Worm (Caenorhabditis elegans): ENCODE measurements around the gene coa-7.

The coa-7 gene

DNA sequence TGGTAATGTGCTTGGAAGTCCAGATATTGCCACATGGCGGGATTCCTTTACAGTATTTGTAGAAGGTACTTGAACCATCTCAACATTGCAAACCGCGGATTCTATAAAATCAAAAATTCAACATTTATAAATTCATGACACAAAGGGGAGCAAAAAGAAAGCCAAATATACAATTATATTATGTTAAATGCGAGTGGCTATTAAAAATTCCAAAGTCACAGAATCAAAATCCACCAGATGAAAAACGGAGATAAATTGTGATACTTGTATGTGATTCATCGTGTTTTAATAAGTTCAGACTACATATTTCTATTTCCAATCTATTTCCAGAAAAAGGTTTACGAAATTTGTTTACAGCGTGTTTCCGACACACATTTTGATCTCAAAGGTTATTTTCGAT is 17.4 kb downstream of the coa-7 start, which contains the start of gene din-1:
Gene din-1, minus strand, starts transcription at position 101 of the 400 bp plus-strand sequence.
- TF ChIP-seq aly-2 (tag; optimal IDR thresholded peaks at IDR 0.05) (no peak), pha-4 (tag; optimal IDR thresholded peaks at IDR 0.05) (peak; percentile 1), elt-3 (tag; optimal IDR thresholded peaks at IDR 0.05) (no peak)

DNA sequence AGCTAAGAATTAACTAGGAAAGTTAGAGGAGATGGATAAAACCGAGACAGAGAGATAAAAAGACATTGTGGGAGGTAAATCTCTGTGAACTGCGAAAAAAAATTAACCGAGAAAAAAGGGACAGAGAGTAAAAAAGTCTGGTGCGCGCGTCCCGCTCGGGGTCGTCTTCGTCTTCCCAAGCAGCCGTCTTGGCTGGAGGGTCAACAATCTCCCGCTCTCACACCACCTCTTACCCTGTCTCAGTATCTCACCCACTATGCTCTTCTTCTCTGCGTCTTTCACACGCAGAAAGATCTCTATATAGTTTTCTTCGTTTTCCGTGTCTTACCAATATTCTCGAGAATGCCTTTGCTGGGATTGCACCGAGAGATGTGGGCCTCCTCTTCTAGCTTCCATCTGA is 18.3 kb downstream of the coa-7 start:
- TF ChIP-seq ztf-4 (tag; optimal IDR thresholded peaks at IDR 0.05): no peak
- TF ChIP-seq elt-2 (tag; optimal IDR thresholded peaks at IDR 0.05): peak; percentile 5
- TF ChIP-seq ama-1 (optimal IDR thresholded peaks at IDR 0.05): peak; percentile 61
- no peak for TF ChIP-seq fkh-2 (tag; optimal IDR thresholded peaks at IDR 0.05)
- TF ChIP-seq ceh-28 (tag; optimal IDR thresholded peaks at IDR 0.05): peak; percentile 17
- TF ChIP-seq fkh-10 (GFP tag; optimal IDR thresholded peaks at IDR 0.05): no peak
- TF ChIP-seq snpc-4 (tag; optimal IDR thresholded peaks at IDR 0.05): peak; percentile 34
- no peak for TF ChIP-seq nhr-237 (tag; optimal IDR thresholded peaks at IDR 0.05)
- peak; percentile 83 for TF ChIP-seq nhr-25 (tag; optimal IDR thresholded peaks at IDR 0.05)
- TF ChIP-seq hmg-11 (tag; optimal IDR thresholded peaks at IDR 0.05): peak; percentile 64
- peak; percentile 79 for TF ChIP-seq lin-39 (tag; optimal IDR thresholded peaks at IDR 0.05)
- peak; percentile 45 for TF ChIP-seq nhr-23 (tag; optimal IDR thresholded peaks at IDR 0.05)
- TF ChIP-seq tbx-2 (tag; optimal IDR thresholded peaks at IDR 0.05): no peak
- TF ChIP-seq fos-1 (tag; optimal IDR thresholded peaks at IDR 0.05): no peak
- no peak for TF ChIP-seq nhr-43 (tag; optimal IDR thresholded peaks at IDR 0.05; ENCODE audit: poor library complexity, severe bottlenecking)
- TF ChIP-seq pha-4 (tag; optimal IDR thresholded peaks at IDR 0.05): peak; percentile 76
- TF ChIP-seq nfya-1 (tag; optimal IDR thresholded peaks at IDR 0.05; ENCODE audit: insufficient read depth): peak; percentile 63

DNA sequence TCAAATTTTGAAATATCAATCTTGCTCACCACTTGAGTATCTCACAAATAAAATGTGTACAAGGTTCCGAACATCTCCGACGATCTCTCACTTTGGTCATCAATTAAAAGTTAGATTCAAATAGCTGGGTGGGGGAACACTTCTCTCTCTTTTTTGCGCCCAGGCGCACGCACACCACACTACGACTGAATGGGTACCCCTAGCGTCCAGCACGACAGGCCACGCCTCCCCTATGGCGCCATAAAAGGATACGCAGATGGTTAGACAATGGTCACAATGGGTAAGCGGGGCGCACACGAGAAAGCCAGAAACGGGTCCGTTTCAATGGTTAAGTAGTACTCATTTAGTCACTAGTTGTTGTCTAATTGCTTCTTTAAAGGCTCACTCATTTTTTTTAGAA is 21.0 kb downstream of the coa-7 start:
- TF ChIP-seq egl-5 (tag; optimal IDR thresholded peaks at IDR 0.05) (peak; percentile 15), fos-1 (tag; optimal IDR thresholded peaks at IDR 0.05) (no peak), elt-3 (tag; optimal IDR thresholded peaks at IDR 0.05) (no peak), ama-1 (optimal IDR thresholded peaks at IDR 0.05) (peak; percentile 11)

DNA sequence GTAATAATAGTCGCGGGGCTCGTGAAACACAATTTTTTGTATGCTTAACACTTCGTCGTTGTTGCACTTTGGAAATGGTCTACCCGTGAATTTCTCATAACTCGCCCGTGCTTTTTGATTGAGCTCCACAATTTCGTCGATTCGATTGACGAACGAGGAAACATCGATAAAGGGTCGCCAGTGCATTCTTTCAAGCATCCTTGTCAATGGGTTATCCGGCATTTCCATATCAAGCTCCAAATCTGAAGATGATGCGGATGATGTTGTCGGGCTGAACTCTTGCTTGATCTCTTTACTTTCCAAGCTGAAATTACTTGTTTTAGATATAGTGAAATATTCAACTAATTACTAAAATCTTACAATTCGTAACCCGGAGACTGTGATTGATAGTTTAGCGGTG is 23.0 kb downstream of the coa-7 start:
- TF ChIP-seq lsy-12 (tag; optimal IDR thresholded peaks at IDR 0.05): no peak
- TF ChIP-seq nfya-1 (tag; optimal IDR thresholded peaks at IDR 0.05; ENCODE audit: insufficient read depth): no peak
- TF ChIP-seq zag-1 (tag; optimal IDR thresholded peaks at IDR 0.05): no peak
- TF ChIP-seq ZK546.5 (tag; optimal IDR thresholded peaks at IDR 0.05): no peak
- TF ChIP-seq tbx-2 (tag; optimal IDR thresholded peaks at IDR 0.05): no peak
- no peak for TF ChIP-seq ztf-11 (tag; optimal IDR thresholded peaks at IDR 0.05)

DNA sequence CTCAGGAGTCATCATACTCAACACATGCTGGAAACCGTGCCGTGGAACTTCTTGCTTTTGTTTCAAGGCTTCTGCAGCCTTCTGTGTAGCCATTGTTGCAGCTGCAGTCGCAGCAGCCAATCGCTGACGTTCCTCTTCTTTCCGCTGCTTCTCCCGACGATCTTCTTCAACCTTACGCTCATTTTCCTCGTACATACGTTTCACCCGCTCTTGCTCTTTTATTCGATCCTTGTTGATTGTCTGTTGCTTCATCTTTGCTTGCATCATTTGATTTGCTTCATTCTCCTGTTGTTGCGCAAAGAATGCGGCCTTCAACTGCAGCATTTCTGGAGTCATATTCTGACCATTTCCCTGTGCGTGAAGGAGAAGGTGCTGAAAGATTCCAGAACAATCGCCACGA is 28.3 kb downstream of the coa-7 start:
- TF ChIP-seq jun-1 (tag; optimal IDR thresholded peaks at IDR 0.05) (no peak), ceh-16 (tag; optimal IDR thresholded peaks at IDR 0.05) (no peak), nfya-1 (tag; optimal IDR thresholded peaks at IDR 0.05; ENCODE audit: insufficient read depth) (no peak), nhr-23 (tag; optimal IDR thresholded peaks at IDR 0.05) (no peak), ama-1 (optimal IDR thresholded peaks at IDR 0.05) (no peak), tbx-2 (tag; optimal IDR thresholded peaks at IDR 0.05) (no peak)

DNA sequence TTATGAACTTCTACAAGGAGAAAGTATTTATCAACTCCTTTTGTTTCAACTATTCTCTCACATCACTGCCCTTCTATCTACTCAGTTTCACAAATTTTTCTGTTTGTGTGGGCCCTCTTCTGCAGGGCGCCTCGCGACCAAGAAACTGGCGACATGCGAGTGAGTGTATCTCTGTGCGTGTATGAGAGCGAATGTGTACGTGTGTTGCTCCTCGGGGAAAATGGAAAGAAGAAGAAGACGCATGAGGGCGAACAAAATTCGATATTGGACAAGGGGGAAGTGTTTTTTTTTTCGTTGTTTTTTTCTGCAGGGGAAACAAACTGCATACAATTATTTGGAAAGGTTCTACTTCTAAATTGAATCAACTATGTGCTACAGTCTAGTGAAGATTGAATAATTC is 29.4 kb downstream of the coa-7 start:
- TF ChIP-seq nhr-12 (tag; optimal IDR thresholded peaks at IDR 0.05): no peak
- TF ChIP-seq elt-3 (tag; optimal IDR thresholded peaks at IDR 0.05): no peak
- TF ChIP-seq ama-1 (optimal IDR thresholded peaks at IDR 0.05): no peak
- no peak for TF ChIP-seq ceh-9 (tag; optimal IDR thresholded peaks at IDR 0.05)
- TF ChIP-seq lin-39 (tag; optimal IDR thresholded peaks at IDR 0.05): peak; percentile 48
- no peak for TF ChIP-seq ztf-4 (tag; optimal IDR thresholded peaks at IDR 0.05)
- no peak for TF ChIP-seq lsy-12 (tag; optimal IDR thresholded peaks at IDR 0.05)
- TF ChIP-seq egl-5 (tag; optimal IDR thresholded peaks at IDR 0.05): no peak
- no peak for TF ChIP-seq unc-62 (GFP tag; optimal IDR thresholded peaks at IDR 0.05)
- no peak for TF ChIP-seq egl-27 (tag; optimal IDR thresholded peaks at IDR 0.05)
- no peak for TF ChIP-seq fkh-2 (tag; optimal IDR thresholded peaks at IDR 0.05)
- no peak for TF ChIP-seq pqm-1 (tag; optimal IDR thresholded peaks at IDR 0.05)
- no peak for TF ChIP-seq nhr-25 (tag; optimal IDR thresholded peaks at IDR 0.05)
- no peak for TF ChIP-seq lin-15B (tag; optimal IDR thresholded peaks at IDR 0.05)
- no peak for TF ChIP-seq aly-2 (tag; optimal IDR thresholded peaks at IDR 0.05)
- no peak for TF ChIP-seq eor-1 (tag; optimal IDR thresholded peaks at IDR 0.05)
- no peak for TF ChIP-seq unc-39 (tag; optimal IDR thresholded peaks at IDR 0.05)
- peak; percentile 3 for TF ChIP-seq ceh-82 (tag; optimal IDR thresholded peaks at IDR 0.05)
- TF ChIP-seq ceh-16 (tag; optimal IDR thresholded peaks at IDR 0.05): no peak
- peak; percentile 51 for TF ChIP-seq hmg-11 (tag; optimal IDR thresholded peaks at IDR 0.05)
- TF ChIP-seq nhr-76 (tag; optimal IDR thresholded peaks at IDR 0.05): no peak
- TF ChIP-seq ceh-28 (tag; optimal IDR thresholded peaks at IDR 0.05): no peak
- no peak for TF ChIP-seq elt-1 (tag; optimal IDR thresholded peaks at IDR 0.05)
- peak; percentile 57 for TF ChIP-seq nfya-1 (tag; optimal IDR thresholded peaks at IDR 0.05; ENCODE audit: insufficient read depth)
- TF ChIP-seq nhr-77 (tag; optimal IDR thresholded peaks at IDR 0.05): no peak
- TF ChIP-seq snpc-4 (tag; optimal IDR thresholded peaks at IDR 0.05): no peak
- TF ChIP-seq mml-1 (tag; optimal IDR thresholded peaks at IDR 0.05): no peak
- no peak for TF ChIP-seq pha-4 (tag; optimal IDR thresholded peaks at IDR 0.05)
- TF ChIP-seq ztf-11 (tag; optimal IDR thresholded peaks at IDR 0.05): no peak
- no peak for TF ChIP-seq nhr-237 (tag; optimal IDR thresholded peaks at IDR 0.05)
